Worm (Caenorhabditis elegans): ENCODE measurements around the gene lec-5.
"Not testable (repeated sequence)": the region's sequence is repeated elsewhere in the genome, so short reads cannot be mapped to it uniquely, and the experiment has no call there.

Gene lec-5

DNA sequence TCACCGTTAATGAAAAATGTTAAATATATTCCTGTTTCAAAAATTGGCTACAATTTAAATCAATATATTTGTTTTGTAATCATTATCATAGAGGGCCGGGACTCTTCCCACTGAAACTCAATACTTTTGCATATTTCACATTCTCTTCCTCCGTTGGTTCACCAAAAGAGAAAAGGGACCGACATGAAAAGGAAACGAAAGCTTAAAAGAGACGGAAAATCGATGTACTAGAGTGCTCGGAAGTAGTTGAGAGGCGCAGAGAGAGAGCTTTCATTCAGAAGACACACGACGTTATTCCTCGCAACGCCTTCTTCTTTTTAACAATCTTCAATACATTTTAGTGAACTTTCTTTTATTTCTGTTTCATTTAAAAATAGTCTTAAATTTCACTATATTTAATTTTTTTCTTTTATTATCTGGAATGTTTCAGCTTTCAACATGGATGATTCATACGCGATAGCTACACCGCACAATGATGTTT lies 20.6 kb downstream of the lec-5 start, which contains the start of gene ehs-1:
Gene ehs-1 (plus strand): TSS at position 431 of the 481 bp plus-strand sequence.
- TF ChIP-seq unc-62 (GFP tag; optimal IDR thresholded peaks at IDR 0.05) (peak; percentile 5), mls-2 (tag; optimal IDR thresholded peaks at IDR 0.05) (no peak), elt-3 (tag; optimal IDR thresholded peaks at IDR 0.05) (no peak), ces-1 (GFP tag; optimal IDR thresholded peaks at IDR 0.05) (peak; percentile 8), lin-32 (GFP tag; optimal IDR thresholded peaks at IDR 0.05) (no peak), M03D4.4 (tag; optimal IDR thresholded peaks at IDR 0.05) (no peak), hlh-1 (tag; optimal IDR thresholded peaks at IDR 0.05) (no peak), ceh-39 (tag; optimal IDR thresholded peaks at IDR 0.05) (no peak), nhr-76 (tag; optimal IDR thresholded peaks at IDR 0.05) (no peak), flh-1 (GFP tag; optimal IDR thresholded peaks at IDR 0.05) (no peak), sem-2 (GFP tag; optimal IDR thresholded peaks at IDR 0.05) (no peak), cnd-1 (tag; optimal IDR thresholded peaks at IDR 0.05) (no peak), lsy-2 (tag; optimal IDR thresholded peaks at IDR 0.05) (no peak)

DNA sequence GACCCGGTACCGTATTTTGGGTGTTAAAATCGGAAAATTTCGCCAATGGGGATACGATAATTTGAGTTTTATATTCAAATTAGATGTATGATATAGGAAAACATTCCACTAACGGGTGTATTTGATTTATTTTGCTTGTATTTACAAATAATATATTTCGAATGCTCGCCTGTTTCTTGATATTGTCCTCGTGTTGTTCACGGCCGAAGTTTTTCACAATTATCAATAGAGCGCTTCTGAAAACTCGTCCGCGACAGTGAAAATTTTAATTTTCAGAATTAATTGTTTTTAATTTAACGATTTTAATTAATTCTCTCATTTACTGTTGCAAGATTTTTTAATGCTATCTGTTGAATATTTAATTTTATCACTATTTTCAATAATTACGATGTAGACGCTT lies 21.2 kb downstream of the lec-5 start:
- no peak for TF ChIP-seq unc-39 (tag; optimal IDR thresholded peaks at IDR 0.05)

DNA sequence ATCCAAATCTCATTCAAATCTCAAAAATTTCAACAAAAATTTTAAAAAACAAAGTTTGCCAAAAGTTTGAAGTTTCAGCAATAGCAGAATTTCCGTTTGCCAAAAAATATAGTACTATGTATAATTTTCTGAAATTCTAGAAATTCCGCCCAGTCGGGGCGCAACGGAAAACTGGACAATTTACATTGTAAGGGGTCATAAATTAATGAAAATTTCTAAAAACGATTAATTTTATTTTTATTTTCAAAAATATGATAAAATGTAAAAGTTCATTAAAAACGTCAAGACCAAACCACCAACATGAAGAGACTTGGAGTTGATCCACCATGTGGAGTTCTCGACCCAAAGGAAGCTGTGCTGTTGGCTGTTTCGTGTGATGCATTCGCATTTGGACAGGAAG lies 22.6 kb downstream of the lec-5 start, which contains the start of gene ZK1248.4:
Gene ZK1248.4 (plus strand): TSS at position 301 of the 400 bp plus-strand sequence.
- TF ChIP-seq ztf-11 (tag; optimal IDR thresholded peaks at IDR 0.05) (no peak), lin-32 (GFP tag; optimal IDR thresholded peaks at IDR 0.05) (no peak), cnd-1 (tag; optimal IDR thresholded peaks at IDR 0.05) (no peak), mls-2 (tag; optimal IDR thresholded peaks at IDR 0.05) (no peak), nhr-12 (tag; optimal IDR thresholded peaks at IDR 0.05) (no peak), zip-8 (tag; optimal IDR thresholded peaks at IDR 0.05) (no peak), sem-2 (GFP tag; optimal IDR thresholded peaks at IDR 0.05) (no peak)

DNA sequence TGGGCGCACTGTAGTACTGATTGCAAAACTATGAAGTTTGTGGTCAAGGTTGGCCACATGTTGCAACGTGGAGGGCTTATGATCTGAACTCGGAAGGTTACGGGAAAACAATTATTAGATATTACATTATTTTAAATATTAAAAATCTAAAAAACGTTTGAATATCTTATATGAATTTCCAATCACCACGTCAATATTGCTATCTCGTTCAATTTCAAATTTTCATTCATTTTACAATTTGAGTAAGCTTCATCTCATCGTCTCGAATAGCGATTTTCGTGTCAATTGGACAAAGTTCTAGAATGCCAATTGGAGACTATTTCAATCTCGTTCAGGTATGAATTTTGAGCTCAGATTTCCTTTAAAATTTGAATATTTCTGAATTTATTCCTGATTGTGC lies 24.6 kb downstream of the lec-5 start, which contains the start of gene ZK1248.20:
Gene ZK1248.20 (plus strand): TSS at position 301 of the 400 bp plus-strand sequence.
- TF ChIP-seq nhr-12 (tag; optimal IDR thresholded peaks at IDR 0.05) (no peak), ceh-83 (GFP tag; optimal IDR thresholded peaks at IDR 0.05) (no peak), cnd-1 (tag; optimal IDR thresholded peaks at IDR 0.05) (no peak), mep-1 (tag; optimal IDR thresholded peaks at IDR 0.05) (no peak), nhr-28 (tag; optimal IDR thresholded peaks at IDR 0.05) (no peak), nhr-237 (tag; optimal IDR thresholded peaks at IDR 0.05) (no peak)

DNA sequence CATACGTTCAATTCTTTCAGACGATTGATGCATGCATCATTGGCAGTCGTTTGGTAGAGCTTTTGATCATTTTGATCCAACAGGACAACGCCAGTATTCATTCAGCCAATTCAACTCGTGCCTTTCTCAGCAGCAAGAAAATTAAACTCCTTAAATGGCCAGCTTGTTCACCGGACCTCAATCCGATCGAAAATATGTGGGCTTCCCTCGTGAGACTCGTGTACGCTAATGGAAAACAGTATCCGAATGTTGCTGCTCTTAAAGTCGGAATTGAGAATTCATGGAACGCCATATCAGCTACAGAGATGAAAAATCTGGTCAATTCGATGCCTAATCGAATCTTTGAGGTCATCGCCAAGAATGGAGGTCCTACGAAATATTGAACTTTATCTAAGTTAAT lies 25.5 kb downstream of the lec-5 start, which contains the start of gene wago-5:
Gene wago-5 (minus strand): TSS at position 101 of the 400 bp plus-strand sequence.
- TF ChIP-seq elt-1 (tag; optimal IDR thresholded peaks at IDR 0.05; ENCODE audit: borderline replicate concordance, insufficient read depth); bed-3 (GFP tag; optimal IDR thresholded peaks at IDR 0.05); mls-2 (tag; optimal IDR thresholded peaks at IDR 0.05): not testable (repeated sequence)

DNA sequence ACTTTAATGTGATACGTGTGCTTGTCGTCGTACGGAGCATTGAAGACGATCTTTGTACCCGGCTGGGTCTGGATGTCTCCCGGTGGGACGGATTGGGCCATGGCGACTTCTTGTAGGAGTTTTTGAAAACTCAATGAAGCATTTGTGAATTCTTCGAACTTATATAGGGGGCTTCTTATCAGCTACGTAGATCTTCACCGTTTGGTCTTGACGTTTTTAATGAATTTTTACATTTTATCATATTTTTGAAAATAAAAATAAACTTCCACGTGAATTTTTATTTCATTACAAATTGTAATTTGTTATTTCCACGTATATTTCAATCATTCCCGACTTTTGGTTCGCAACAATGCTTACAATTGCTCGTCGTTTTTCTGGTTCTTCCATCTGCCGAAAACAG lies 30.7 kb downstream of the lec-5 start, which contains the start of the genes msp-64 and ZK1248.5:
Gene msp-64 (minus strand): TSS at position 101 of the 400 bp plus-strand sequence.
Gene ZK1248.5 (plus strand): TSS at position 285 of the 400 bp plus-strand sequence.
- TF ChIP-seq ceh-39 (tag; optimal IDR thresholded peaks at IDR 0.05) = no peak
- no peak for TF ChIP-seq unc-39 (tag; optimal IDR thresholded peaks at IDR 0.05)
- TF ChIP-seq bed-3 (GFP tag; optimal IDR thresholded peaks at IDR 0.05) = no peak

DNA sequence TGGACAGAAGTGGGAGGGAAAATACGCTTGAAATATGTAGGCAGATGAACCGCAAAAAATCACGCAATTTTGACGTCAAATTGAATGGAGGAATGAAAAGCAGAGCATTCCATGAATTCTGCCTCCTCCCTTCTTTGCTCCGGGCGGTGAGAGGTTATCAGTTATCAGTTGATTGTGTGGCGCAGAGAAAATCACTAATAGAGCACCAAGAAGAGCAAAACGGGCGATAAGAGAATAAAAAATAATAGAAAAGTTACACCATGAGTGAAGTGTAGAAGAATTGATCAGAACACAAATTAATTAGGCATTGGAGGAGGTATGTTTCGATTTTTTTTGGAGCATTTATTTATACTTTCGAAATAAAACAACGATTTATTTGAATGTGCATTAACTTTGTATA lies 34.3 kb downstream of the lec-5 start:
- TF ChIP-seq ces-1 (GFP tag; optimal IDR thresholded peaks at IDR 0.05) = no peak
- no peak for TF ChIP-seq lsy-2 (tag; optimal IDR thresholded peaks at IDR 0.05)
- TF ChIP-seq ceh-43 (GFP tag; optimal IDR thresholded peaks at IDR 0.05) = no peak
- no peak for TF ChIP-seq elt-1 (tag; optimal IDR thresholded peaks at IDR 0.05; ENCODE audit: borderline replicate concordance, insufficient read depth)
- TF ChIP-seq cnd-1 (tag; optimal IDR thresholded peaks at IDR 0.05) = no peak
- TF ChIP-seq nhr-76 (tag; optimal IDR thresholded peaks at IDR 0.05) = no peak
- TF ChIP-seq unc-62 (GFP tag; optimal IDR thresholded peaks at IDR 0.05) = no peak
- no peak for TF ChIP-seq nhr-2 (tag; optimal IDR thresholded peaks at IDR 0.05)
- no peak for TF ChIP-seq lin-13 (tag; optimal IDR thresholded peaks at IDR 0.05)
- no peak for TF ChIP-seq mab-5 (tag; optimal IDR thresholded peaks at IDR 0.05)
- TF ChIP-seq unc-120 (tag; optimal IDR thresholded peaks at IDR 0.05; ENCODE audit: poor library complexity, severe bottlenecking) = no peak
- TF ChIP-seq nhr-237 (tag; optimal IDR thresholded peaks at IDR 0.05) = no peak
- no peak for TF ChIP-seq sem-2 (GFP tag; optimal IDR thresholded peaks at IDR 0.05)
- no peak for TF ChIP-seq zip-8 (tag; optimal IDR thresholded peaks at IDR 0.05)
- no peak for TF ChIP-seq sptf-1 (tag; optimal IDR thresholded peaks at IDR 0.05)
- no peak for TF ChIP-seq ceh-39 (tag; optimal IDR thresholded peaks at IDR 0.05)
